Worm (Caenorhabditis elegans): ENCODE results near the gene bcs-1.

DNA sequence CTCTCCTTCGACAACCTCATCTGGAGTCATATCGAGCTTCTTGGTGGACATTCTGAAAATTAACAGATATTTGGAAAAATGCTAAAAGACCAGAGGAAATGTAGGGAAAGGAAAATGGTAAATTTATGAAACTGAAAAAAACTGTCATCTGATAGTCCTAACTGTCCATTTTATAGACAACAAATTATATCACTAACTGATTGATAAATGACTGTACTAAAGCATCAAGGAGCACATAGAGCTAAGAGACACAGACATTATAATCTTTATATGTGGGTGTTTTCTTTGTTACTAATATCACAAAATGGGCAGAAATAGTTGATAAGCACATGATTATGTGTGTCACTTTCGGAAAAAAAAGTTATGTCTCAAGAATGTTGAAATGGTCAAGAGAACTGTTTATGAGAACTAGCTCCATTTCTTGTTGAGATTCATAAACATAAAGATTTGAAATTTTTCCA is 4.0 kb upstream of the bcs-1 start, which contains the start of gene F54C9.3:
- no peak for TF ChIP-seq ztf-29 (GFP tag; IDR thresholded peaks at IDR 0.05)
- no peak for TF ChIP-seq tab-1 (GFP tag; IDR thresholded peaks at IDR 0.05)
- TF ChIP-seq cog-1 (tag; optimal IDR thresholded peaks at IDR 0.05) = no peak
- TF ChIP-seq med-1 (GFP tag; optimal IDR thresholded peaks at IDR 0.05; ENCODE audit: insufficient read depth) = no peak
- TF ChIP-seq ztf-23 (GFP tag; IDR thresholded peaks at IDR 0.05) = no peak

All from whole organism, midembryonic.